Worm (Caenorhabditis elegans) whole organism, late embryonic: Measurements from ENCODE around the gene F58E1.13.

ENCODE experiments used
- elt-2 ChIP-seq: sonication (generic microtip); optimal IDR thresholded peaks from 2 replicates; lab custom pipeline; 2016; ENCODE audit warnings: missing genetic modification reagents, missing genetic modification characterization, missing compliant biosample characterization
- ets-4 ChIP-seq: sonication (generic microtip); optimal IDR thresholded peaks from 2 replicates; lab custom pipeline; 2016; ENCODE audit warnings: missing genetic modification characterization, missing compliant biosample characterization
- eyg-1 ChIP-seq: sonication (generic microtip); optimal IDR thresholded peaks from 2 replicates; lab custom pipeline; 2016; ENCODE audit warnings: missing genotype, missing genetic modification characterization, missing compliant biosample characterization
- nhr-11 ChIP-seq: fragments of 150-350 bp; optimal IDR thresholded peaks from 2 replicates; lab custom pipeline; 2014; ENCODE audit warnings: missing biosample characterization, missing genetic modification characterization
- odd-2 ChIP-seq: sonication (generic microtip); optimal IDR thresholded peaks from 2 replicates; lab custom pipeline; 2017; ENCODE audit warnings: antibody characterized with exemption, mild to moderate bottlenecking, missing genetic modification characterization, missing compliant biosample characterization
- pag-3 ChIP-seq: sonication (generic microtip); optimal IDR thresholded peaks from 2 replicates; lab custom pipeline; 2016; ENCODE audit warnings: missing compliant biosample characterization, missing genetic modification characterization, borderline replicate concordance
- rnt-1 ChIP-seq: sonication (generic microtip); optimal IDR thresholded peaks from 2 replicates; lab custom pipeline; 2016; ENCODE audit warnings: missing genetic modification characterization, missing compliant biosample characterization
- unc-86 ChIP-seq: sonication (generic microtip); optimal IDR thresholded peaks from 2 replicates; lab custom pipeline; 2016; ENCODE audit warnings: missing genetic modification characterization, missing compliant biosample characterization

DNA sequence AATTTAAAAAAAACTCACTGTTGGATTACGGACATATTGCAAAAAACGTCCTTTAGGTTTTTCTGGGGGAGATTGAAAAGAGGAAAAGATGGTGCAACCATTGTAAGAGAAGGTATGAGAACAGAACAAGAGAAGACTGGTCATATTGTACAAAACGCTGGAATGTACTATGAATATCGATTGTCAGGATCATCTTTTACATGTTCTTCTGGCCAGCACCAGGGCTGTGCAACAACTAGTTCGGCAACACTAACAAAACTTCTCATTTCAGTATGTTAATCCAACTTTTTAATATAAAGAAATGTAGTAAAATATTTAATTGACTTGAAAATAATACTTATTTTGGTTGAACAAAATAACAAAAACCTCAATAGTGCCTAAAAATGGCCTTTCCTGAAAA lies 7.7 kb upstream of the F58E1.13 start, which contains the start of gene fbxb-47:
- no peak for TF ChIP-seq elt-2 (tag; lab: Kevin White, UChicago)
- TF ChIP-seq pag-3: no peak
- no peak for TF ChIP-seq nhr-11 (tag; lab: Kevin White, UChicago)
- TF ChIP-seq ets-4: no peak
- no peak for TF ChIP-seq rnt-1
- TF ChIP-seq odd-2 (tag; lab: Kevin White, UChicago): no peak
- no peak for TF ChIP-seq eyg-1 (tag; lab: Kevin White, UChicago)
- no peak for TF ChIP-seq unc-86 (tag; lab: Kevin White, UChicago)
